Worm (Caenorhabditis elegans): ENCODE measurements around the gene btb-22.

DNA sequence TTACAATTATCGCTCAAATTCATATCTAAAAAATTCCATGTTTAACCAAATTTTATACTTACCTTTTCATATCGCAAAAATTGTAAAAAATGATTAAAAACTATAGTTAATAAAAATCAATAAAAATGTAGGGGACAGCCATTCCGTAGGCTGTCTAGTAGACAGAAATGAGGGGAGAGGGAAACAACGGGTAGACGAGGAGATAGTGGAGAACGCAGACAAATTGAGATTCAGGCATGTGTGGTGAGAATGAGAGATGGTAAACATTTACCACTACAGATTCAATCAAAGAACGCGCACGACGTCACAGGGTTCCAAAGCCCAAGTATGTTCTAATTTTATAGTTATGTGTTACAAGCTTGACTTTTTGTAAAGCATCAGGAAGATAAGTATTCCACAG lies 4.0 kb downstream of the btb-22 start:
- TF ChIP-seq rbr-2 (tag; optimal IDR thresholded peaks at IDR 0.05): no peak
- no peak for TF ChIP-seq ztf-7 (tag; optimal IDR thresholded peaks at IDR 0.05)
- no peak for TF ChIP-seq fkh-10 (GFP tag; optimal IDR thresholded peaks at IDR 0.05)
- TF ChIP-seq tag-97 (GFP tag; IDR thresholded peaks at IDR 0.05): no peak
- no peak for TF ChIP-seq snpc-4 (tag; optimal IDR thresholded peaks at IDR 0.05)
- no peak for TF ChIP-seq mep-1 (tag; optimal IDR thresholded peaks at IDR 0.05)
- TF ChIP-seq zip-11 (GFP tag; IDR thresholded peaks at IDR 0.05): no peak
- no peak for TF ChIP-seq lin-29 (GFP tag; IDR thresholded peaks at IDR 0.05)
- no peak for TF ChIP-seq gei-8 (GFP tag; optimal IDR thresholded peaks at IDR 0.05)
- TF ChIP-seq pha-4 (GFP tag; IDR thresholded peaks at IDR 0.05): no peak
- TF ChIP-seq pha-4 (tag; optimal IDR thresholded peaks at IDR 0.05): no peak
